Worm (Caenorhabditis elegans): ENCODE measurements around the gene col-122.

ce11 chrIV:9538214-9538613 is 25.0 kb upstream of the col-122 start:
- peak; percentile 61 for TF ChIP-seq nhr-80 (tag; optimal IDR thresholded peaks at IDR 0.05)
- no peak for TF ChIP-seq dox-1 (GFP tag; IDR thresholded peaks at IDR 0.05)
- TF ChIP-seq dpff-1 (tag; optimal IDR thresholded peaks at IDR 0.05): no peak
